Fruit fly (Drosophila melanogaster) whole organism, embryonic: ENCODE data around the gene SLC5A11.

ENCODE experiments used
- Aef1 ChIP-seq: fragments of 200-800 bp; sonication (Bioruptor generic); IDR thresholded peaks from 3 replicates; pipeline ENCODE4 v1.3.6; 2022; ENCODE audit warnings: missing biosample characterization, missing genetic modification characterization
- CG10147 ChIP-seq: fragments of 200-800 bp; sonication (Bioruptor generic); optimal IDR thresholded peaks from 2 replicates; lab custom pipeline; 2019; ENCODE audit warnings: missing biosample characterization, mild to moderate bottlenecking, missing genetic modification characterization, moderate library complexity
- CG12071 ChIP-seq: fragments of 200-800 bp; sonication (Bioruptor generic); optimal IDR thresholded peaks from 3 replicates; lab custom pipeline; 2018; ENCODE audit warnings: missing biosample characterization, mild to moderate bottlenecking, missing genetic modification characterization
- CG12299 ChIP-seq: fragments of 200-800 bp; sonication (Bioruptor generic); optimal IDR thresholded peaks from 2 replicates; lab custom pipeline; 2018; ENCODE audit warnings: missing biosample characterization, mild to moderate bottlenecking, missing genetic modification characterization
- CG15601 ChIP-seq: fragments of 200-800 bp; sonication (Bioruptor generic); optimal IDR thresholded peaks from 3 replicates; lab custom pipeline; 2019; ENCODE audit warnings: missing biosample characterization, mild to moderate bottlenecking, missing genetic modification characterization, moderate library complexity
- CG16813 ChIP-seq: fragments of 200-800 bp; sonication (Bioruptor generic); IDR thresholded peaks from 3 replicates; pipeline ENCODE4 v1.3.6; 2022; ENCODE audit warnings: missing biosample characterization, missing genetic modification characterization; ENCODE audit not compliant: partially characterized antibody
- CG2116 ChIP-seq: fragments of 200-800 bp; sonication (Bioruptor generic); optimal IDR thresholded peaks from 3 replicates; lab custom pipeline; 2018; ENCODE audit warnings: missing biosample characterization, mild to moderate bottlenecking, missing genetic modification characterization
- CG2202 ChIP-seq: fragments of 200-800 bp; sonication (Bioruptor generic); optimal IDR thresholded peaks from 2 replicates; lab custom pipeline; 2018; ENCODE audit warnings: missing biosample characterization, mild to moderate bottlenecking, missing genetic modification characterization
- CG2889 ChIP-seq: fragments of 200-800 bp; sonication (Bioruptor generic); IDR thresholded peaks from 3 replicates; pipeline ENCODE4 v1.3.6; 2022; ENCODE audit warnings: missing biosample characterization, missing genetic modification characterization
- CG3065 ChIP-seq: fragments of 200-800 bp; sonication (Bioruptor generic); optimal IDR thresholded peaks from 2 replicates; lab custom pipeline; 2016; ENCODE audit warnings: missing biosample characterization, missing genetic modification characterization
- CG32532 ChIP-seq: fragments of 200-800 bp; sonication (Bioruptor generic); IDR thresholded peaks from 2 replicates; pipeline ENCODE4 v1.3.6; 2022; ENCODE audit warnings: missing biosample characterization, missing genetic modification characterization
- CG33557 ChIP-seq: fragments of 200-800 bp; sonication (Bioruptor generic); optimal IDR thresholded peaks from 2 replicates; lab custom pipeline; 2019; ENCODE audit warnings: missing biosample characterization, mild to moderate bottlenecking, missing genetic modification characterization, moderate library complexity
- CG3838 ChIP-seq: fragments of 200-800 bp; sonication (Bioruptor generic); optimal IDR thresholded peaks from 3 replicates; lab custom pipeline; 2016; ENCODE audit warnings: missing biosample characterization, missing genetic modification characterization
- CG4282 ChIP-seq: fragments of 200-800 bp; sonication (Bioruptor generic); optimal IDR thresholded peaks from 2 replicates; lab custom pipeline; 2016; ENCODE audit warnings: missing biosample characterization, missing genetic modification characterization
- CG43689 ChIP-seq: fragments of 200-800 bp; sonication (Bioruptor generic); IDR thresholded peaks from 2 replicates; pipeline ENCODE4 v1.3.6; 2022; ENCODE audit warnings: missing biosample characterization, missing genetic modification characterization
- CG6683 ChIP-seq: fragments of 200-800 bp; sonication (Bioruptor generic); optimal IDR thresholded peaks from 2 replicates; lab custom pipeline; 2017; ENCODE audit warnings: missing biosample characterization, mild to moderate bottlenecking, missing genetic modification characterization, missing genetic modification reagents
- CG7372 ChIP-seq: fragments of 200-800 bp; sonication (Bioruptor generic); IDR thresholded peaks from 2 replicates; pipeline ENCODE4 v1.3.6; 2022; ENCODE audit warnings: missing biosample characterization, missing genetic modification characterization
- CG8359 ChIP-seq: fragments of 200-800 bp; sonication (Bioruptor generic); optimal IDR thresholded peaks from 2 replicates; lab custom pipeline; 2017; ENCODE audit warnings: missing biosample characterization, mild to moderate bottlenecking, missing genetic modification characterization, borderline replicate concordance
- CG9215 ChIP-seq: fragments of 200-800 bp; sonication (Bioruptor generic); IDR thresholded peaks from 2 replicates; pipeline ENCODE4 v1.3.6; 2022; ENCODE audit warnings: missing biosample characterization, missing genetic modification characterization
- Camta ChIP-seq: fragments of 200-800 bp; sonication (Bioruptor generic); optimal IDR thresholded peaks from 2 replicates; lab custom pipeline; 2016; ENCODE audit warnings: missing biosample characterization, missing genetic modification characterization
- Doc2 ChIP-seq: fragments of 200-800 bp; sonication (Bioruptor generic); IDR thresholded peaks from 2 replicates; pipeline ENCODE4 v1.3.6; 2022; ENCODE audit warnings: missing biosample characterization, missing genetic modification characterization
- Doc3 ChIP-seq: fragments of 200-800 bp; sonication (Bioruptor generic); IDR thresholded peaks from 3 replicates; pipeline ENCODE4 v1.3.6; 2022; ENCODE audit warnings: missing biosample characterization, missing genetic modification characterization; ENCODE audit not compliant: partially characterized antibody
- Drgx ChIP-seq: fragments of 200-800 bp; sonication (Bioruptor generic); IDR thresholded peaks from 2 replicates; pipeline ENCODE4 v1.3.6; 2022; ENCODE audit warnings: missing biosample characterization, missing genetic modification characterization
- Gug ChIP-seq: fragments of 200-800 bp; sonication (Bioruptor generic); IDR thresholded peaks from 4 replicates; pipeline ENCODE4 v1.3.6; 2022; ENCODE audit warnings: missing biosample characterization, missing genetic modification characterization
- Lhr ChIP-seq: fragments of 200-800 bp; sonication (Bioruptor generic); optimal IDR thresholded peaks from 3 replicates; lab custom pipeline; 2017; ENCODE audit warnings: mild to moderate bottlenecking, missing biosample characterization, missing genetic modification reagents, missing genetic modification characterization
- Mrtf ChIP-seq: fragments of 200-800 bp; sonication (Bioruptor generic); IDR thresholded peaks from 3 replicates; pipeline ENCODE4 v1.3.6; 2022; ENCODE audit warnings: missing biosample characterization, missing genetic modification characterization
- Nf-YA ChIP-seq: fragments of 200-800 bp; sonication (Bioruptor generic); IDR thresholded peaks from 2 replicates; pipeline ENCODE4 v1.3.6; 2022; ENCODE audit warnings: missing biosample characterization, missing genetic modification characterization
- Ravus ChIP-seq: fragments of 200-800 bp; sonication (Bioruptor generic); IDR thresholded peaks from 2 replicates; pipeline ENCODE4 v1.3.6; 2022; ENCODE audit warnings: missing biosample characterization, missing genetic modification characterization
- Side ChIP-seq: fragments of 200-800 bp; sonication (Bioruptor generic); optimal IDR thresholded peaks from 2 replicates; lab custom pipeline; 2016; ENCODE audit warnings: missing biosample characterization, missing genetic modification characterization
- ash1 ChIP-seq: fragments of 200-800 bp; sonication (Bioruptor generic); optimal IDR thresholded peaks from 2 replicates; lab custom pipeline; 2018; ENCODE audit warnings: missing biosample characterization, mild to moderate bottlenecking, missing genetic modification characterization
- btn ChIP-seq: fragments of 200-800 bp; sonication (Bioruptor generic); optimal IDR thresholded peaks from 2 replicates; lab custom pipeline; 2016; ENCODE audit warnings: missing biosample characterization, missing genetic modification characterization
- cato ChIP-seq: fragments of 200-800 bp; sonication (Bioruptor generic); optimal IDR thresholded peaks from 2 replicates; lab custom pipeline; 2016; ENCODE audit warnings: missing biosample characterization, missing genetic modification characterization, borderline replicate concordance
- chif ChIP-seq, 2 experiments: fragments of 200-800 bp; sonication (Bioruptor generic); optimal IDR thresholded peaks; 3 replicates each; lab custom pipeline; 2016; ENCODE audit warnings: missing biosample characterization in 2 of 2, missing genetic modification characterization in 2 of 2
- chn ChIP-seq: fragments of 200-800 bp; sonication (Bioruptor generic); optimal IDR thresholded peaks from 2 replicates; lab custom pipeline; 2016; ENCODE audit warnings: missing biosample characterization, missing genetic modification characterization
- crp ChIP-seq, 2 experiments: fragments of 200-800 bp; sonication (Bioruptor generic); optimal IDR thresholded peaks; 2 replicates in 1 of 2; 3 replicates in 1 of 2; lab custom pipeline; 2017; ENCODE audit warnings: missing biosample characterization in 2 of 2, missing genetic modification characterization in 2 of 2, mild to moderate bottlenecking in 1 of 2, moderate library complexity in 1 of 2
- da ChIP-seq: fragments of 200-800 bp; sonication (Bioruptor generic); optimal IDR thresholded peaks from 2 replicates; lab custom pipeline; 2016; ENCODE audit warnings: missing biosample characterization, missing genetic modification characterization
- dmrt11E ChIP-seq: fragments of 200-800 bp; sonication (Bioruptor generic); optimal IDR thresholded peaks from 3 replicates; lab custom pipeline; 2018; ENCODE audit warnings: missing biosample characterization, mild to moderate bottlenecking, missing genetic modification characterization, moderate library complexity
- dmrt99B ChIP-seq: fragments of 200-800 bp; sonication (Bioruptor generic); optimal IDR thresholded peaks from 2 replicates; lab custom pipeline; 2018; ENCODE audit warnings: missing biosample characterization, mild to moderate bottlenecking, missing genetic modification characterization, moderate library complexity
- gce ChIP-seq: fragments of 200-800 bp; sonication (Bioruptor generic); IDR thresholded peaks from 3 replicates; pipeline ENCODE4 v1.3.6; 2022; ENCODE audit warnings: missing biosample characterization, missing genetic modification characterization
- gem ChIP-seq: fragments of 200-800 bp; sonication (Bioruptor generic); optimal IDR thresholded peaks from 2 replicates; lab custom pipeline; 2019; ENCODE audit warnings: missing biosample characterization, mild to moderate bottlenecking, missing genetic modification characterization, moderate library complexity
- grau ChIP-seq: fragments of 200-800 bp; optimal IDR thresholded peaks from 3 replicates; lab custom pipeline; 2019; ENCODE audit warnings: missing biosample characterization, mild to moderate bottlenecking, missing genetic modification characterization, moderate library complexity
- hbn ChIP-seq: fragments of 200-800 bp; sonication (Bioruptor generic); IDR thresholded peaks from 2 replicates; pipeline ENCODE4 v1.3.6; 2022; ENCODE audit warnings: missing biosample characterization, missing genetic modification characterization; ENCODE audit not compliant: partially characterized antibody
- jumu ChIP-seq: fragments of 200-800 bp; sonication (Bioruptor generic); optimal IDR thresholded peaks from 3 replicates; lab custom pipeline; 2016; ENCODE audit warnings: missing biosample characterization, missing genetic modification characterization
- pros ChIP-seq: fragments of 200-800 bp; sonication (Bioruptor generic); optimal IDR thresholded peaks from 3 replicates; lab custom pipeline; 2019; ENCODE audit warnings: missing biosample characterization, mild to moderate bottlenecking, missing genetic modification characterization, moderate library complexity
- pum ChIP-seq: fragments of 200-800 bp; sonication (Bioruptor generic); optimal IDR thresholded peaks from 2 replicates; lab custom pipeline; 2016; ENCODE audit warnings: missing biosample characterization, missing genetic modification characterization
- tio ChIP-seq: fragments of 200-800 bp; sonication (Bioruptor generic); optimal IDR thresholded peaks from 2 replicates; lab custom pipeline; 2017; ENCODE audit warnings: missing biosample characterization, missing genetic modification characterization, inconsistent platforms
- trh ChIP-seq: fragments of 200-800 bp; sonication (Bioruptor generic); optimal IDR thresholded peaks from 2 replicates; lab custom pipeline; 2016; ENCODE audit warnings: missing biosample characterization, missing genetic modification characterization
- unpg ChIP-seq: fragments of 200-800 bp; sonication (Bioruptor generic); optimal IDR thresholded peaks from 3 replicates; lab custom pipeline; 2018; ENCODE audit warnings: missing biosample characterization, mild to moderate bottlenecking, missing genetic modification characterization, moderate library complexity
- zen ChIP-seq: fragments of 200-800 bp; sonication (Bioruptor generic); optimal IDR thresholded peaks from 3 replicates; lab custom pipeline; 2018; ENCODE audit warnings: missing biosample characterization, mild to moderate bottlenecking, missing genetic modification characterization, moderate library complexity

The SLC5A11 gene

dm6 chr2L:8212666-8213270 is 7.8 kb upstream of the SLC5A11 start, which contains the start of the genes CG8372 and CG8360 (continued):
- TF ChIP-seq chif (GFP tag; optimal IDR thresholded peaks at IDR 0.05; lab: Kevin White, UChicago) = peak; percentile 99
- peak; percentile 99 for TF ChIP-seq Side
- peak; percentile 98 for TF ChIP-seq CG43689 (GFP tag; lab: Robert Waterston, UW)
- peak; percentile 98 for TF ChIP-seq gce (GFP tag; lab: Robert Waterston, UW)
- peak; percentile 97 for TF ChIP-seq CG15601 (tag; lab: Kevin White, UChicago)
- peak; percentile 99 for TF ChIP-seq Camta
- TF ChIP-seq chn = peak; percentile 99
- peak; percentile 93 for TF ChIP-seq CG8359
- peak; percentile 97 for TF ChIP-seq CG3065
- peak; percentile 99 for TF ChIP-seq CG32532 (GFP tag; lab: Robert Waterston, UW)
- peak; percentile 95 for TF ChIP-seq CG33557 (GFP tag; lab: Kevin White, UChicago)
- TF ChIP-seq pum (GFP tag; lab: Kevin White, UChicago) = peak; percentile 99
- peak; percentile 97 for TF ChIP-seq grau (tag; lab: Kevin White, UChicago)
- TF ChIP-seq tio (GFP tag; lab: Kevin White, UChicago) = peak; percentile 98
- peak; percentile 22; the same call in 1 of the 3 replicates for TF ChIP-seq Doc3 (GFP tag; lab: Robert Waterston, UW)
- peak; percentile 90 to 95 for TF ChIP-seq crp (GFP tag; optimal IDR thresholded peaks at IDR 0.05; lab: Kevin White, UChicago)
- TF ChIP-seq CG12299 (tag; lab: Kevin White, UChicago) = peak; percentile 97
- peak; percentile 98 for TF ChIP-seq cato (GFP tag; lab: Kevin White, UChicago)
- TF ChIP-seq jumu (GFP tag; lab: Kevin White, UChicago) = peak; percentile 99
- TF ChIP-seq ash1 (GFP tag; lab: Kevin White, UChicago) = peak; percentile 95
- TF ChIP-seq unpg (GFP tag; lab: Kevin White, UChicago) = peak; percentile 99
- peak; percentile 99 for TF ChIP-seq Gug (GFP tag; lab: Robert Waterston, UW)
- TF ChIP-seq btn (GFP tag; lab: Kevin White, UChicago) = peak; percentile 98
- peak; percentile 98 for TF ChIP-seq CG10147 (GFP tag; lab: Kevin White, UChicago)
- peak; percentile 65 for TF ChIP-seq pros (GFP tag; lab: Kevin White, UChicago)
- peak; percentile 97 for TF ChIP-seq zen (tag; lab: Kevin White, UChicago)
- peak; percentile 99 for TF ChIP-seq CG2889 (GFP tag; lab: Robert Waterston, UW)
- peak; percentile 99 for TF ChIP-seq gem (tag; lab: Kevin White, UChicago)
- peak; percentile 92 for TF ChIP-seq Lhr (GFP tag; lab: Kevin White, UChicago)
- TF ChIP-seq dmrt99B = peak; percentile 98
- peak; percentile 95 for TF ChIP-seq CG6683 (GFP tag; lab: Kevin White, UChicago)
- TF ChIP-seq CG16813 (GFP tag; lab: Robert Waterston, UW) = no peak
- TF ChIP-seq Aef1 = peak; percentile 99
- peak; percentile 91 for TF ChIP-seq CG2116 (GFP tag; lab: Kevin White, UChicago)
- TF ChIP-seq dmrt11E = peak; percentile 95
- no peak; the same call in 1 of the 2 replicates for TF ChIP-seq hbn (GFP tag; lab: Robert Waterston, UW)
- TF ChIP-seq Nf-YA = peak; percentile 97
- TF ChIP-seq da = peak; percentile 98
- peak; percentile 98 for TF ChIP-seq trh (GFP tag; lab: Kevin White, UChicago)
- TF ChIP-seq CG12071 (GFP tag; lab: Kevin White, UChicago) = peak; percentile 99
- peak; percentile 94 for TF ChIP-seq Doc2 (GFP tag; lab: Robert Waterston, UW)
- peak; percentile 99 for TF ChIP-seq CG7372
- peak; percentile 98 for TF ChIP-seq CG4282
- TF ChIP-seq Ravus (GFP tag; lab: Robert Waterston, UW) = peak; percentile 93
- peak; percentile 99 for TF ChIP-seq Drgx (GFP tag; lab: Robert Waterston, UW)
- peak; percentile 97 for TF ChIP-seq CG9215
- peak; percentile 99 for TF ChIP-seq Mrtf
- peak; percentile 97 for TF ChIP-seq CG3838 (GFP tag; lab: Kevin White, UChicago)
- peak; percentile 98 for TF ChIP-seq CG2202
